Worm (Caenorhabditis elegans) whole organism, dauer: ENCODE data around the gene hpl-1.

Experiments used
- unc-62 ChIP-seq: sonication (generic microtip); optimal IDR thresholded peaks from 2 replicates; lab custom pipeline; 2017; ENCODE audit warnings: missing biosample characterization, missing genetic modification reagents, missing genetic modification characterization

The hpl-1 gene

ce11 chrX:13264550-13264949 is 19.4 kb downstream of the hpl-1 start:
- TF ChIP-seq unc-62 = no peak

- TF ChIP-seq unc-62 = no peak
Measured at ce11 chrX:13267230-13267629, 22.0 kb downstream of the hpl-1 start, which contains the start of gene cyp-14A1. TSS of gene cyp-14A1 (minus strand) at chrX:13267355.

ce11 chrX:13269586-13269985 is 24.4 kb downstream of the hpl-1 start, which contains the start of gene cyp-14A2:
TSS of gene cyp-14A2 (minus strand) at chrX:13269686.
- TF ChIP-seq unc-62 = no peak

- no peak for TF ChIP-seq unc-62
Measured at ce11 chrX:13274102-13274501, 28.9 kb downstream of the hpl-1 start, which contains the start of gene cyp-14A3. TSS of gene cyp-14A3 (minus strand) at chrX:13274202.

ce11 chrX:13278876-13279275 is 33.7 kb downstream of the hpl-1 start, which contains the start of gene phf-33:
TSS of gene phf-33 (minus strand) at chrX:13278976.
- TF ChIP-seq unc-62 = no peak

ce11 chrX:13283462-13283861 is 38.3 kb downstream of the hpl-1 start:
- TF ChIP-seq unc-62 = no peak

- no peak for TF ChIP-seq unc-62
Measured at ce11 chrX:13284091-13284490, 38.9 kb downstream of the hpl-1 start, which contains the start of gene cyp-14A4. TSS of gene cyp-14A4 (minus strand) at chrX:13284197.

- no peak for TF ChIP-seq unc-62
Measured at ce11 chrX:13284618-13285017, 39.4 kb downstream of the hpl-1 start.

- no peak for TF ChIP-seq unc-62
Measured at ce11 chrX:13286533-13286932, 41.3 kb downstream of the hpl-1 start, which contains the start of gene R04D3.2. TSS of gene R04D3.2 (minus strand) at chrX:13286633.

- no peak for TF ChIP-seq unc-62
Measured at ce11 chrX:13288715-13289114, 43.5 kb downstream of the hpl-1 start, which contains the start of gene R04D3.4. TSS of gene R04D3.4 (minus strand) at chrX:13288815.

ce11 chrX:13290531-13290930 is 45.3 kb downstream of the hpl-1 start, which contains the start of gene R04D3.3:
TSS of gene R04D3.3 (minus strand) at chrX:13290631.
- no peak for TF ChIP-seq unc-62

- no peak for TF ChIP-seq unc-62
Measured at ce11 chrX:13291506-13291905, 46.3 kb downstream of the hpl-1 start, which contains the start of gene srd-38. TSS of gene srd-38 (plus strand) at chrX:13291806.

- no peak for TF ChIP-seq unc-62
Measured at ce11 chrX:13293023-13293422, 47.8 kb downstream of the hpl-1 start.

ce11 chrX:13294669-13295068 is 49.5 kb downstream of the hpl-1 start, which contains the start of gene srd-36:
TSS of gene srd-36 (minus strand) at chrX:13294769.
- TF ChIP-seq unc-62 = no peak
